Fruit fly (Drosophila melanogaster) whole organism, pupa: ENCODE results near the gene CCT1.

Source experiments
- CG13204 ChIP-seq: fragments of 200-800 bp; sonication (Bioruptor generic); optimal IDR thresholded peaks from 2 replicates; lab custom pipeline; 2018; ENCODE audit warnings: missing biosample characterization, mild to moderate bottlenecking, missing genetic modification characterization, moderate library complexity
- EcR ChIP-seq: fragments of 200-800 bp; sonication (Bioruptor generic); optimal IDR thresholded peaks from 3 replicates; lab custom pipeline; 2019; ENCODE audit warnings: missing biosample characterization, missing genetic modification characterization, mild to moderate bottlenecking, moderate library complexity, missing genetic modification reagents
- Snoo ChIP-seq: fragments of 200-800 bp; sonication (Bioruptor generic); optimal IDR thresholded peaks from 3 replicates; lab custom pipeline; 2017; ENCODE audit warnings: missing biosample characterization, mild to moderate bottlenecking, missing genetic modification characterization, inconsistent platforms
- rn ChIP-seq: fragments of 200-800 bp; sonication (Bioruptor generic); IDR thresholded peaks from 2 replicates; pipeline ENCODE4 v1.3.6; 2022; ENCODE audit warnings: missing biosample characterization, missing genetic modification characterization

DNA sequence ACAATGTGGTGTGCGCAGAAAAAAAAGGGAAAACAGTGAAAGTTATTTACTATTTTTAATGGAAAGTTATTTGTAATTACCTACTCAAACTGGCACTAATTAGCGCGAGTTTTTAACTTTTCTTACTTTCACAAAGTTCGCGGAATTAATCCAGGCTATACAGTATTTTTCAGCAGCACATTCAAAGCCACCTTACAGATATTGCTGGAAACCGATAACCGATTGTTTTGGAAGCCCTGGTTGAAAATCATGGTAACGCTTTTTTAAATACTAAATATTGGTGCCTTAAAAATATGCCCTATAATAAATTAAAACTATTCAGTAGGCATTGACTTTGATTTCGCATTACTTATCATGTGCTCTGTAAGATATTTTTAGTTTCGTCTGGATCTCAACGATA is 1.5 kb upstream of the CCT1 start, which contains the start of gene tHMG2:
- TF ChIP-seq EcR (no peak), rn (no peak), Snoo (no peak), CG13204 (GFP tag; lab: Kevin White, UChicago) (no peak)
